Fruit fly (Drosophila melanogaster): ENCODE results near the gene Srlp.

Srlp gene

dm6 chr3R:12448889-12449314 is 15.0 kb downstream of the Srlp start, which contains the start of gene CG18549 (continued):
- TF ChIP-seq dmrt99B (tag; optimal IDR thresholded peaks at IDR 0.05) (peak; percentile 100), Deaf1 (tag; optimal IDR thresholded peaks at IDR 0.05) (peak; percentile 93), Elba2 (GFP tag; optimal IDR thresholded peaks at IDR 0.05) (peak; percentile 76), CG6854 (GFP tag; optimal IDR thresholded peaks at IDR 0.05) (peak; percentile 100), gcm (GFP tag; optimal IDR thresholded peaks at IDR 0.05) (peak; percentile 100), Xrp1 (GFP tag; IDR thresholded peaks at IDR 0.05) (peak; percentile 100), nau (GFP tag; optimal IDR thresholded peaks at IDR 0.05) (peak; percentile 100), Hand (GFP tag; optimal IDR thresholded peaks at IDR 0.05) (peak; percentile 99), CG6654 (GFP tag; optimal IDR thresholded peaks at IDR 0.05) (peak; percentile 94), CG9215 (GFP tag; IDR thresholded peaks at IDR 0.05) (peak; percentile 99), YL-1 (GFP tag; optimal IDR thresholded peaks at IDR 0.05) (peak; percentile 100), cg (GFP tag; optimal IDR thresholded peaks at IDR 0.05) (no peak), repo (GFP tag; optimal IDR thresholded peaks at IDR 0.05) (peak; percentile 98), CrebB (tag; optimal IDR thresholded peaks at IDR 0.05) (peak; percentile 100), Hsf (GFP tag; optimal IDR thresholded peaks at IDR 0.05) (peak; percentile 100), Scr (GFP tag; IDR thresholded peaks at IDR 0.05; ENCODE audit: partially characterized antibody) (peak; percentile 85), CkIIα-i1 (GFP tag; IDR thresholded peaks at IDR 0.05) (peak; percentile 98), CG8924 (tag; optimal IDR thresholded peaks at IDR 0.05) (peak; percentile 100), CG11504 (tag; optimal IDR thresholded peaks at IDR 0.05) (peak; percentile 99), ind (GFP tag; optimal IDR thresholded peaks at IDR 0.05) (peak; percentile 99), CG18011 (GFP tag; optimal IDR thresholded peaks at IDR 0.05) (peak; percentile 93), Myb (GFP tag; optimal IDR thresholded peaks at IDR 0.05) (peak; percentile 92), danr (GFP tag; IDR thresholded peaks at IDR 0.05) (peak; percentile 100), CG2875 (GFP tag; optimal IDR thresholded peaks at IDR 0.05) (peak; percentile 100), CG4617 (GFP tag; optimal IDR thresholded peaks at IDR 0.05; ENCODE audit: borderline replicate concordance) (peak; percentile 99), C15 (GFP tag; IDR thresholded peaks at IDR 0.05) (peak; percentile 99), CG33213 (GFP tag; optimal IDR thresholded peaks at IDR 0.05) (peak; percentile 99), Atf-2 (GFP tag; optimal IDR thresholded peaks at IDR 0.05) (peak; percentile 99), bsh (GFP tag; optimal IDR thresholded peaks at IDR 0.05) (peak; percentile 100), CG13123 (GFP tag; optimal IDR thresholded peaks at IDR 0.05) (peak; percentile 99), CG4854 (GFP tag; optimal IDR thresholded peaks at IDR 0.05) (peak; percentile 99), Ravus (GFP tag; IDR thresholded peaks at IDR 0.05) (peak; percentile 99), CG18619 (GFP tag; optimal IDR thresholded peaks at IDR 0.05) (peak; percentile 100), onecut (GFP tag; IDR thresholded peaks at IDR 0.05) (peak; percentile 100), CG13894 (tag; optimal IDR thresholded peaks at IDR 0.05) (peak; percentile 99), prd (optimal IDR thresholded peaks at IDR 0.05) (no peak), prd (GFP tag; IDR thresholded peaks at IDR 0.05) (peak; percentile 100), Lhr (GFP tag; optimal IDR thresholded peaks at IDR 0.05) (peak; percentile 99), CG3847 (GFP tag; IDR thresholded peaks at IDR 0.05) (peak; percentile 100), CG12391 (tag; optimal IDR thresholded peaks at IDR 0.05) (peak; percentile 100), pros (GFP tag; optimal IDR thresholded peaks at IDR 0.05) (peak; percentile 90), CG2129 (GFP tag; IDR thresholded peaks at IDR 0.05; ENCODE audit: partially characterized antibody) (peak; percentile 62), nom (GFP tag; optimal IDR thresholded peaks at IDR 0.05) (peak; percentile 100), sd (tag; optimal IDR thresholded peaks at IDR 0.05) (peak; percentile 98), sima (GFP tag; optimal IDR thresholded peaks at IDR 0.05) (peak; percentile 98), Hmx (GFP tag; optimal IDR thresholded peaks at IDR 0.05) (peak; percentile 98), CG17328 (GFP tag; IDR thresholded peaks at IDR 0.05) (peak; percentile 100), CG14667 (GFP tag; IDR thresholded peaks at IDR 0.05) (peak; percentile 99), CG8281 (tag; optimal IDR thresholded peaks at IDR 0.05) (peak; percentile 97), lilli (GFP tag; optimal IDR thresholded peaks at IDR 0.05) (peak; percentile 100)
